Fruit fly (Drosophila melanogaster) whole organism, wandering third instar larva: Measurements from ENCODE around the gene Decay.
A peak's percentile ranks its signal among the peaks of the same experiment; 100 is the strongest.

Source experiments
- dl ChIP-seq, 2 experiments: fragments of 175-275, 200-275 bp in 1 of 2; fragments of 200-275 bp in 1 of 2; sonication (Bioruptor generic); optimal IDR thresholded peaks; lab custom pipeline; 2018; ENCODE audit warnings: mild to moderate bottlenecking in 2 of 2, missing biosample characterization in 2 of 2, missing genetic modification characterization in 2 of 2, moderate library complexity in 2 of 2; ENCODE audit not compliant: partially characterized antibody in 2 of 2, insufficient read depth in 1 of 2
- dmrt93B ChIP-seq: fragments of 200-800 bp; sonication (Bioruptor generic); optimal IDR thresholded peaks from 2 replicates; lab custom pipeline; 2018; ENCODE audit warnings: missing biosample characterization, mild to moderate bottlenecking, missing genetic modification characterization
- h ChIP-seq: fragments of 200-800 bp; sonication (Bioruptor generic); optimal IDR thresholded peaks from 3 replicates; lab custom pipeline; 2016; ENCODE audit warnings: missing biosample characterization, mild to moderate bottlenecking, missing genetic modification characterization
- psq ChIP-seq: fragments of 200-800 bp; sonication (Bioruptor generic); optimal IDR thresholded peaks from 3 replicates; lab custom pipeline; 2017; ENCODE audit warnings: missing biosample characterization, mild to moderate bottlenecking, missing genetic modification characterization, moderate library complexity
- rgr ChIP-seq: fragments of 200-800 bp; sonication (Bioruptor generic); optimal IDR thresholded peaks from 3 replicates; lab custom pipeline; 2016; ENCODE audit warnings: missing biosample characterization, mild to moderate bottlenecking, missing genetic modification characterization
- woc ChIP-seq: sonication (Bioruptor generic); optimal IDR thresholded peaks from 2 replicates; lab custom pipeline; 2016; ENCODE audit warnings: missing biosample characterization, mild to moderate bottlenecking, missing genetic modification characterization

- TF ChIP-seq dmrt93B (no peak), h (GFP tag; lab: Kevin White, UChicago) (no peak), psq (peak; percentile 15), dl (GFP tag; optimal IDR thresholded peaks at IDR 0.05; lab: Kevin White, UChicago; ENCODE audit: insufficient read depth in 1 of 2, partially characterized antibody in 2 of 2) (peak; percentile 13 to 50), rgr (GFP tag; lab: Kevin White, UChicago) (no peak), woc (no peak)
Measured at dm6 chr3R:16452954-16453587, 47.8 kb downstream of the Decay start.
